Worm (Caenorhabditis elegans): ENCODE results near the gene W03C9.5.
A peak's percentile ranks its signal among the peaks of the same experiment; 100 is the strongest.

W03C9.5 gene

DNA sequence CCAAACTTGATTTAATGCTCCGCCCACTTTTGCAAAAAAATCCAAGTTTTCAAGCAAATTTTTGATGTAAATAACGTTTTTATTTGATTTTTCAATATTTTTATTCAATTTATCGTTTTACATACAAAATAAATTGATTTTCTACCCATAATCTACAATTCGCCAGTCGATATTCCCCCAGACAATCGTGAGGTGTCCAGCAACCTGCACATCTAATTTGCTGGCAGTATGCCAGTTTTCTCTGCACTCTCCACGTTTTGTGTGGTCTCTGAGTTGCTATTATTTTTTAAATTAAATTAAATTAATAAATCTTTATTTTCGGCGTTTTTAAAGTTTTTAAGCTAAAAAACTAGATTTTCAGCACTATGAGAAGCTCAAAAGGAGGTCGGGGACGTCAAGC is 12.8 kb upstream of the W03C9.5 start (continued):
- TF ChIP-seq ceh-82 (tag; optimal IDR thresholded peaks at IDR 0.05) (peak; percentile 88 to 92 (median 90)), ets-5 (GFP tag; IDR thresholded peaks at IDR 0.05) (no peak), snu-23 (GFP tag; optimal IDR thresholded peaks at IDR 0.05) (peak; percentile 90), ztf-4 (tag; optimal IDR thresholded peaks at IDR 0.05) (peak; percentile 78), skn-1 (tag; optimal IDR thresholded peaks at IDR 0.05) (peak; percentile 80), xbp-1 (tag; optimal IDR thresholded peaks at IDR 0.05) (peak; percentile 92), lin-35 (GFP tag; optimal IDR thresholded peaks at IDR 0.05) (peak; percentile 72 to 83), elt-2 (tag; optimal IDR thresholded peaks at IDR 0.05) (peak; percentile 75), nhr-237 (tag; optimal IDR thresholded peaks at IDR 0.05) (peak; percentile 57), fkh-10 (GFP tag; optimal IDR thresholded peaks at IDR 0.05) (peak; percentile 80), C16A3.4 (tag; optimal IDR thresholded peaks at IDR 0.05) (peak; percentile 81), egl-13 (tag; optimal IDR thresholded peaks at IDR 0.05) (peak; percentile 91), pqm-1 (tag; optimal IDR thresholded peaks at IDR 0.05) (no peak), nhr-85 (tag) (peak; percentile 91), ces-1 (GFP tag; optimal IDR thresholded peaks at IDR 0.05) (peak; percentile 77), ama-1 (optimal IDR thresholded peaks at IDR 0.05) (no peak), dsc-1 (tag; optimal IDR thresholded peaks at IDR 0.05) (peak; percentile 84), nhr-19 (GFP tag; conservative IDR thresholded peaks at IDR 0.05) (peak; percentile 91), nhr-71 (tag; optimal IDR thresholded peaks at IDR 0.05) (peak; percentile 94), rnt-1 (tag; optimal IDR thresholded peaks at IDR 0.05) (no peak), ztf-11 (tag; optimal IDR thresholded peaks at IDR 0.05) (peak in 1 of 2 experiments; percentile 87), C34B4.2 (tag; optimal IDR thresholded peaks at IDR 0.05) (no peak), mdl-1 (tag; optimal IDR thresholded peaks at IDR 0.05) (peak in 1 of 2 experiments; percentile 80), unc-86 (tag; optimal IDR thresholded peaks at IDR 0.05) (peak; percentile 80), lir-3 (tag; optimal IDR thresholded peaks at IDR 0.05; ENCODE audit: poor library complexity) (no peak), nhr-90 (tag; optimal IDR thresholded peaks at IDR 0.05; ENCODE audit: poor library complexity) (peak; percentile 95), sup-37 (GFP tag; optimal IDR thresholded peaks at IDR 0.05) (no peak), hpl-2 (GFP tag; optimal IDR thresholded peaks at IDR 0.05) (no peak), pag-3 (tag; optimal IDR thresholded peaks at IDR 0.05; ENCODE audit: borderline replicate concordance, insufficient read depth) (no peak), nhr-47 (tag; optimal IDR thresholded peaks at IDR 0.05) (peak; percentile 94), nhr-76 (tag; optimal IDR thresholded peaks at IDR 0.05) (no peak), hlh-17 (GFP tag; optimal IDR thresholded peaks at IDR 0.05; ENCODE audit: borderline replicate concordance) (no peak), unc-98 (GFP tag; IDR thresholded peaks at IDR 0.05) (peak; percentile 22; the same call in 1 of the 2 replicates), isw-1 (GFP tag; IDR thresholded peaks at IDR 0.05) (peak; percentile 88), mep-1 (tag; optimal IDR thresholded peaks at IDR 0.05) (peak; percentile 93), ceh-88 (GFP tag; IDR thresholded peaks at IDR 0.05) (peak; percentile 89), sptf-1 (tag; optimal IDR thresholded peaks at IDR 0.05) (no peak), lin-13 (GFP tag; optimal IDR thresholded peaks at IDR 0.05) (peak; percentile 86), F16B12.6 (tag; optimal IDR thresholded peaks at IDR 0.05) (peak; percentile 34), jun-1 (tag; optimal IDR thresholded peaks at IDR 0.05) (peak; percentile 71), C04F5.9 (tag; optimal IDR thresholded peaks at IDR 0.05) (peak; percentile 73), alr-1 (tag; optimal IDR thresholded peaks at IDR 0.05; ENCODE audit: borderline replicate concordance) (no peak), unc-62 (GFP tag; optimal IDR thresholded peaks at IDR 0.05) (no peak)

All from whole organism, L1 larva.